Worm (Caenorhabditis elegans) whole organism, L4 larva: Measurements from ENCODE around the gene spig-9.

Experiments used
- D1046.2 ChIP-seq: fragments of 200-800 bp; sonication (Bioruptor generic); IDR thresholded peaks from 2 replicates; pipeline ENCODE4 v1.3.6; 2022; ENCODE audit warnings: missing genetic modification characterization, missing compliant biosample characterization
- F37D6.2 ChIP-seq: sonication (generic microtip); optimal IDR thresholded peaks from 2 replicates; lab custom pipeline; 2016; ENCODE audit warnings: mild to moderate bottlenecking, missing genetic modification characterization, missing compliant biosample characterization
- F49E8.2 ChIP-seq: sonication (generic microtip); optimal IDR thresholded peaks from 2 replicates; lab custom pipeline; 2016; ENCODE audit warnings: missing compliant biosample characterization, mild to moderate bottlenecking, missing genetic modification characterization, borderline replicate concordance
- T20F7.1 ChIP-seq: fragments of 200-800 bp; sonication (Bioruptor generic); optimal IDR thresholded peaks from 2 replicates; lab custom pipeline; 2018; ENCODE audit warnings: mild to moderate bottlenecking, missing genetic modification characterization, missing compliant biosample characterization
- T26A8.4 ChIP-seq: fragments of 200-800 bp; sonication (Bioruptor generic); IDR thresholded peaks from 2 replicates; pipeline ENCODE4 v1.3.6; 2022; ENCODE audit warnings: missing genetic modification characterization, missing compliant biosample characterization
- Y5F2A.4 ChIP-seq: fragments of 200-800 bp; sonication (Bioruptor generic); optimal IDR thresholded peaks from 2 replicates; lab custom pipeline; 2018; ENCODE audit warnings: mild to moderate bottlenecking, missing genetic modification characterization, missing compliant biosample characterization
- aly-2 ChIP-seq: sonication (generic microtip); optimal IDR thresholded peaks from 2 replicates; lab custom pipeline; 2018; ENCODE audit warnings: missing biosample characterization, missing genetic modification characterization
- arid-1 ChIP-seq: fragments of 200-800 bp; sonication (Bioruptor generic); conservative IDR thresholded peaks from 2 replicates; pipeline ENCODE4 v1.3.6; 2022; ENCODE audit warnings: missing genetic modification reagents, missing genetic modification characterization, missing compliant biosample characterization
- ceh-62 ChIP-seq: sonication (generic microtip); optimal IDR thresholded peaks from 2 replicates; lab custom pipeline; 2017; ENCODE audit warnings: missing biosample characterization, missing genetic modification characterization
- ces-1 ChIP-seq: fragments of 150-350 bp; sonication (generic microtip); optimal IDR thresholded peaks from 4 replicates; lab custom pipeline; 2014; ENCODE audit warnings: missing biosample characterization, missing genetic modification reagents, missing genetic modification characterization
- cey-2 ChIP-seq: sonication (generic microtip); optimal IDR thresholded peaks from 3 replicates; lab custom pipeline; 2017; ENCODE audit warnings: missing genetic modification characterization, mild to moderate bottlenecking, missing compliant biosample characterization, antibody characterized with exemption, borderline replicate concordance; ENCODE audit not compliant: insufficient read depth
- ctbp-1 ChIP-seq: fragments of 200-800 bp; sonication (Bioruptor generic); IDR thresholded peaks from 2 replicates; pipeline ENCODE4 v1.3.6; 2022; ENCODE audit warnings: missing genetic modification reagents, missing genetic modification characterization, missing compliant biosample characterization
- daf-16 ChIP-seq, 3 experiments: sonication (generic microtip); optimal IDR thresholded peaks; 2 replicates each; lab custom pipeline; 2016 to 2017; ENCODE audit warnings: missing genetic modification characterization in 3 of 3, missing genetic modification reagents in 3 of 3, mild to moderate bottlenecking in 2 of 3, missing compliant biosample characterization in 2 of 3, missing biosample characterization in 1 of 3, moderate library complexity in 1 of 3
- dmd-6 ChIP-seq: fragments of 200-800 bp; sonication (Bioruptor generic); IDR thresholded peaks from 2 replicates; pipeline ENCODE4 v1.3.6; 2022; ENCODE audit warnings: missing genetic modification reagents, missing genetic modification characterization, missing compliant biosample characterization
- dmd-9 ChIP-seq: fragments of 200-800 bp; sonication (Bioruptor generic); IDR thresholded peaks from 2 replicates; pipeline ENCODE4 v1.3.6; 2022; ENCODE audit warnings: missing genetic modification reagents, missing genetic modification characterization, missing compliant biosample characterization
- dpl-1 ChIP-seq: fragments of 150-350 bp; optimal IDR thresholded peaks from 2 replicates; lab custom pipeline; 2014; ENCODE audit warnings: missing biosample characterization, missing genetic modification reagents, missing genetic modification characterization
- duxl-1 ChIP-seq: sonication (generic microtip); optimal IDR thresholded peaks from 2 replicates; lab custom pipeline; 2016; ENCODE audit warnings: mild to moderate bottlenecking, missing genetic modification characterization, moderate library complexity, missing compliant biosample characterization; ENCODE audit not compliant: poor library complexity
- egl-27 ChIP-seq: sonication (generic microtip); optimal IDR thresholded peaks from 3 replicates; lab custom pipeline; 2017; ENCODE audit warnings: missing biosample characterization, missing genetic modification reagents, missing genetic modification characterization
- egl-43 ChIP-seq: fragments of 200-800 bp; sonication (Bioruptor generic); IDR thresholded peaks from 2 replicates; pipeline ENCODE4 v1.3.6; 2022; ENCODE audit warnings: missing genetic modification reagents, missing genetic modification characterization, missing compliant biosample characterization
- fkh-10 ChIP-seq: fragments of 150-350 bp; optimal IDR thresholded peaks from 2 replicates; lab custom pipeline; 2014; ENCODE audit warnings: missing biosample characterization, missing genetic modification reagents, missing genetic modification characterization
- hlh-11 ChIP-seq: fragments of 200-800 bp; sonication (Bioruptor generic); optimal IDR thresholded peaks from 2 replicates; lab custom pipeline; 2018; ENCODE audit warnings: mild to moderate bottlenecking, missing genetic modification characterization, missing compliant biosample characterization
- hlh-30 ChIP-seq: sonication (generic microtip); optimal IDR thresholded peaks from 2 replicates; lab custom pipeline; 2017; ENCODE audit warnings: antibody characterized with exemption, mild to moderate bottlenecking, missing genetic modification characterization, missing compliant biosample characterization; ENCODE audit not compliant: insufficient read depth
- hmg-1.1 ChIP-seq: fragments of 200-800 bp; sonication (Bioruptor generic); IDR thresholded peaks from 2 replicates; pipeline ENCODE4 v1.3.6; 2022; ENCODE audit warnings: missing genetic modification reagents, missing genetic modification characterization, missing compliant biosample characterization
- jun-1 ChIP-seq: fragments of 150-350 bp; optimal IDR thresholded peaks from 2 replicates; lab custom pipeline; 2014; ENCODE audit warnings: missing biosample characterization, missing genetic modification reagents, missing genetic modification characterization
- lim-7 ChIP-seq: fragments of 200-800 bp; sonication (Bioruptor generic); IDR thresholded peaks from 2 replicates; pipeline ENCODE4 v1.3.6; 2022; ENCODE audit warnings: missing genetic modification characterization, missing compliant biosample characterization
- lin-13 ChIP-seq: fragments of 150-350 bp; optimal IDR thresholded peaks from 2 replicates; lab custom pipeline; 2014; ENCODE audit warnings: missing biosample characterization, missing genetic modification reagents, missing genetic modification characterization
- lin-29 ChIP-seq: fragments of 200-800 bp; sonication (Bioruptor generic); IDR thresholded peaks from 2 replicates; pipeline ENCODE4 v1.3.6; 2022; ENCODE audit warnings: missing genetic modification reagents, missing genetic modification characterization, missing compliant biosample characterization
- lin-38 ChIP-seq: fragments of 200-800 bp; sonication (Bioruptor generic); IDR thresholded peaks from 2 replicates; pipeline ENCODE4 v1.3.6; 2022; ENCODE audit warnings: missing genetic modification reagents, missing genetic modification characterization, missing compliant biosample characterization
- lin-39 ChIP-seq: fragments of 150-350 bp; optimal IDR thresholded peaks from 2 replicates; lab custom pipeline; 2014; ENCODE audit warnings: missing biosample characterization, missing genetic modification reagents, missing genetic modification characterization
- mdl-1 ChIP-seq, 2 experiments: fragments of 150-350 bp in 1 of 2; sonication (generic microtip) in 1 of 2; optimal IDR thresholded peaks; 2 replicates each; lab custom pipeline; 2014 to 2017; ENCODE audit warnings: missing biosample characterization in 2 of 2, missing genetic modification characterization in 2 of 2
- mep-1 ChIP-seq: fragments of 150-350 bp; sonication (generic microtip); optimal IDR thresholded peaks from 3 replicates; lab custom pipeline; 2014; ENCODE audit warnings: missing biosample characterization, missing genetic modification characterization
- mes-2 ChIP-seq: sonication (generic microtip); optimal IDR thresholded peaks from 2 replicates; lab custom pipeline; 2016; ENCODE audit warnings: missing genotype, mild to moderate bottlenecking, missing genetic modification characterization, missing compliant biosample characterization; ENCODE audit not compliant: poor library complexity, severe bottlenecking
- mxl-2 ChIP-seq: fragments of 200-800 bp; sonication (Bioruptor generic); conservative IDR thresholded peaks from 2 replicates; pipeline ENCODE4 v1.3.6; 2022; ENCODE audit warnings: missing genetic modification reagents, missing genetic modification characterization, missing compliant biosample characterization
- mxl-3 ChIP-seq: fragments of 200-800 bp; sonication (Bioruptor generic); optimal IDR thresholded peaks from 2 replicates; lab custom pipeline; 2018; ENCODE audit warnings: mild to moderate bottlenecking, missing genetic modification characterization, missing compliant biosample characterization
- nhr-10 ChIP-seq: fragments of 150-350 bp; optimal IDR thresholded peaks from 2 replicates; lab custom pipeline; 2014; ENCODE audit warnings: missing biosample characterization, missing genetic modification characterization
- nhr-11 ChIP-seq: fragments of 150-350 bp; optimal IDR thresholded peaks from 2 replicates; lab custom pipeline; 2014; ENCODE audit warnings: missing biosample characterization, missing genetic modification characterization
- nhr-25 ChIP-seq: sonication (generic microtip); optimal IDR thresholded peaks from 2 replicates; lab custom pipeline; 2017; ENCODE audit warnings: missing genetic modification characterization, mild to moderate bottlenecking, missing compliant biosample characterization, antibody characterized with exemption, moderate library complexity, borderline replicate concordance; ENCODE audit not compliant: insufficient read depth
- nhr-41 ChIP-seq: fragments of 200-800 bp; sonication (Bioruptor generic); IDR thresholded peaks from 2 replicates; pipeline ENCODE4 v1.3.6; 2022; ENCODE audit warnings: missing genetic modification reagents, missing genetic modification characterization, missing compliant biosample characterization
- nhr-6 ChIP-seq: fragments of 150-350 bp; optimal IDR thresholded peaks from 2 replicates; lab custom pipeline; 2014; ENCODE audit warnings: missing biosample characterization, missing genetic modification characterization
- pqm-1 ChIP-seq: sonication (generic microtip); optimal IDR thresholded peaks from 2 replicates; lab custom pipeline; 2017; ENCODE audit warnings: missing biosample characterization, missing genetic modification characterization
- rbr-2 ChIP-seq: sonication (generic microtip); optimal IDR thresholded peaks from 2 replicates; lab custom pipeline; 2016; ENCODE audit warnings: missing genotype, missing genetic modification characterization, missing compliant biosample characterization
- snpc-1.2 ChIP-seq: fragments of 200-800 bp; sonication (Bioruptor generic); IDR thresholded peaks from 2 replicates; pipeline ENCODE4 v1.3.6; 2022; ENCODE audit warnings: missing genetic modification reagents, missing genetic modification characterization, missing compliant biosample characterization
- vab-7 ChIP-seq: fragments of 200-800 bp; sonication (Bioruptor generic); IDR thresholded peaks from 2 replicates; pipeline ENCODE4 v1.3.6; 2022; ENCODE audit warnings: missing genetic modification reagents, missing genetic modification characterization, missing compliant biosample characterization
- zag-1 ChIP-seq: fragments of 150-350 bp; optimal IDR thresholded peaks from 2 replicates; lab custom pipeline; 2014; ENCODE audit warnings: missing biosample characterization, missing genetic modification characterization
- zfp-2 ChIP-seq: sonication (generic microtip); optimal IDR thresholded peaks from 2 replicates; lab custom pipeline; 2016; ENCODE audit warnings: mild to moderate bottlenecking, missing genetic modification characterization, missing compliant biosample characterization

spig-9 gene

DNA sequence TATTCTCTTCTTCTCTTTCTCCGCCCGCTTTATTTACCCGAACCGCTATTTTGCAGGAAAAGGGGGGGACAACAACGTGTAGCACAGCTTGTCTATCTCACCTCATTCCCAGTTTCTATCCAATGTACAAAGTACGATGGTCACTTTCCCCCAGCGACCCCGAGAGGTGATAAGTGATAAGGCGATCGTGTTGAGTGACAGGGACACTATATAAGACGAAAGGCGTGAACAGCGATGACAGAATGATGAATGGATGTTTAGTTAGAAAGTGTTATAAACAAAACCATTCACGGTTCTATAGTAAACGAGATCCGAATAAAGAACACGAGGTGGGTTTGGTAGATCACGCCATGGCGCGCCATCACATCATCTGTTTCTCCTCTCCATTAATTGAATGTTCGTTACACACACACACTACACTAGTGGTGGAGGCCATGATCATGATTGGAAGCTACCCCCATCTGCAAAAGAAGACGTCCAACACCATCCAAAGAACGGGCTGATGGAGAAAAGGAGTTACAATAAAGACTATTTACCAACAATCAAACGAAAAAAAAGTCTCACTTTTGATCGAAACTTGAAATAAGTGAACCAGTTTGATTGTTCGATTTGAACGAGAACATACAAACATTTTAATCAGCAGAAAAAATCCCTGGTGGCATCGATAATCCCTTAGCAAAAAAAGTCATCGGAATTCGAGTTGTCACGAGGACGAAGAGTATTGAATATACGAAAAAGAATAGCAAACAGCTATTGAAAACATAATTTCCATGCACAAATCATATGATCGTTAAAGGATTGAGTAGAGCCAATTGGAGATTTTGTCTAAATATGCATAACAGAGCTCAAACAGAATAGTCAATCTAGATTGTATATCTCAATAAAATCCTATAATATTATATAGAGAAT is 44.9 kb upstream of the spig-9 start (continued):
- TF ChIP-seq hlh-11 (peak; percentile 96), daf-16 (GFP tag; optimal IDR thresholded peaks at IDR 0.05; lab: Kevin White, UChicago) (peak in 1 of 2 experiments; percentile 63), daf-16 (tag; optimal IDR thresholded peaks at IDR 0.05; lab: Kevin White, UChicago) (peak; percentile 91), D1046.2 (GFP tag; lab: Robert Waterston, UW) (no peak), dpl-1 (GFP tag; lab: Kevin White, UChicago) (peak; percentile 40), lin-13 (GFP tag; lab: Kevin White, UChicago) (peak; percentile 77), ceh-62 (tag; lab: Kevin White, UChicago) (no peak), T20F7.1 (GFP tag; lab: Kevin White, UChicago) (peak; percentile 32), lin-29 (GFP tag; lab: Robert Waterston, UW) (no peak), zfp-2 (tag; lab: Kevin White, UChicago) (no peak), lin-39 (tag; lab: Kevin White, UChicago) (no peak), dmd-6 (GFP tag; lab: Robert Waterston, UW) (peak; percentile 86), aly-2 (no peak), T26A8.4 (peak; percentile 38; the same call in 1 of the 2 replicates), nhr-6 (peak; percentile 56), mxl-2 (GFP tag; lab: Robert Waterston, UW) (0 out of 2 replicates have a peak, but pooled peaks have one; percentile 7), lim-7 (GFP tag; lab: Robert Waterston, UW) (0 out of 2 replicates have a peak, but pooled peaks have one; percentile 35), rbr-2 (peak; percentile 1), fkh-10 (GFP tag; lab: Kevin White, UChicago) (no peak), arid-1 (no peak; the same call in 1 of the 2 replicates), jun-1 (tag; lab: Kevin White, UChicago) (peak; percentile 5), nhr-11 (tag; lab: Kevin White, UChicago) (peak; percentile 3), hlh-30 (tag; lab: Kevin White, UChicago) (peak; percentile 83), duxl-1 (tag; lab: Kevin White, UChicago) (peak; percentile 8), dmd-9 (GFP tag; lab: Robert Waterston, UW) (no peak), Y5F2A.4 (GFP tag; lab: Kevin White, UChicago) (peak; percentile 10), F49E8.2 (tag; lab: Kevin White, UChicago) (no peak)

DNA sequence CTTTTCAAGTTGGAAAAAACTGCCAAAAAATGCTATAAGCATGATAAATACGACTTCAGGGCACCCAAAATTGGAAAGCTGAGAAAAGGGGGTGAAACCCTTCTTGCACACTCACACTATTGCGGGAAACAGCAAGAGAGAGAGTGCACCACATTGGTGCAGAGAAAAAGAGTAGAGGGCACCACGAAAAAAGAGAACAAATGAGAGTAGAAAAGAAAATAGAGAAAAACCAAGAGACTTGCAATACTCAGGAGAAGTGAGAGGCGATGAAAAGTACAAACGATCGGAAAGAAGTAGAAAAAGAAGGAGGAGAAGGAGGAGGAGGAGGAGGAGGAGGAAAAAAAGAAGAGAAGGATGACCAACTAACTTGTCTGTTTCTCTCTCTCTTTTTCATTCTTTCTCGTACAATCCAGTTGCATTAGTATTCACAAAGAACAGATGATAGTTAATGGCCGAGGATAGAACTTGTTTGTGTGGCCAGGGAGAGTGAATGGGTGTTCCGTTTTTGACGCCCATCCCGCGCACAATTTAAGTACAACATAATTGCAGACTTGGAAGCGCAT is 43.6 kb upstream of the spig-9 start:
- TF ChIP-seq egl-27 (no peak), nhr-6 (peak; percentile 83), cey-2 (tag; lab: Kevin White, UChicago) (no peak), zag-1 (tag; lab: Kevin White, UChicago) (no peak), F37D6.2 (no peak), nhr-41 (no peak), dmd-6 (GFP tag; lab: Robert Waterston, UW) (peak; percentile 37), F49E8.2 (tag; lab: Kevin White, UChicago) (no peak), snpc-1.2 (no peak; the same call in 1 of the 2 replicates), mxl-3 (GFP tag; lab: Kevin White, UChicago) (no peak), nhr-25 (tag; lab: Kevin White, UChicago) (peak; percentile 69), egl-43 (no peak), mes-2 (tag; lab: Kevin White, UChicago) (peak; percentile 53), lin-38 (GFP tag; lab: Robert Waterston, UW) (peak; percentile 45), nhr-10 (tag; lab: Kevin White, UChicago) (no peak), mep-1 (tag; lab: Kevin White, UChicago) (peak; percentile 80), pqm-1 (tag; lab: Kevin White, UChicago) (no peak), mdl-1 (tag; optimal IDR thresholded peaks at IDR 0.05; lab: Kevin White, UChicago) (peak in 1 of 2 experiments; percentile 82), ces-1 (no peak), T20F7.1 (GFP tag; lab: Kevin White, UChicago) (no peak), ctbp-1 (GFP tag; lab: Robert Waterston, UW) (peak; percentile 46), hmg-1.1 (GFP tag; lab: Robert Waterston, UW) (peak; percentile 79), vab-7 (GFP tag; lab: Robert Waterston, UW) (no peak), lin-39 (tag; lab: Kevin White, UChicago) (peak; percentile 41)
